Fruit fly (Drosophila melanogaster): ENCODE data around the gene tnc.

tnc gene

DNA sequence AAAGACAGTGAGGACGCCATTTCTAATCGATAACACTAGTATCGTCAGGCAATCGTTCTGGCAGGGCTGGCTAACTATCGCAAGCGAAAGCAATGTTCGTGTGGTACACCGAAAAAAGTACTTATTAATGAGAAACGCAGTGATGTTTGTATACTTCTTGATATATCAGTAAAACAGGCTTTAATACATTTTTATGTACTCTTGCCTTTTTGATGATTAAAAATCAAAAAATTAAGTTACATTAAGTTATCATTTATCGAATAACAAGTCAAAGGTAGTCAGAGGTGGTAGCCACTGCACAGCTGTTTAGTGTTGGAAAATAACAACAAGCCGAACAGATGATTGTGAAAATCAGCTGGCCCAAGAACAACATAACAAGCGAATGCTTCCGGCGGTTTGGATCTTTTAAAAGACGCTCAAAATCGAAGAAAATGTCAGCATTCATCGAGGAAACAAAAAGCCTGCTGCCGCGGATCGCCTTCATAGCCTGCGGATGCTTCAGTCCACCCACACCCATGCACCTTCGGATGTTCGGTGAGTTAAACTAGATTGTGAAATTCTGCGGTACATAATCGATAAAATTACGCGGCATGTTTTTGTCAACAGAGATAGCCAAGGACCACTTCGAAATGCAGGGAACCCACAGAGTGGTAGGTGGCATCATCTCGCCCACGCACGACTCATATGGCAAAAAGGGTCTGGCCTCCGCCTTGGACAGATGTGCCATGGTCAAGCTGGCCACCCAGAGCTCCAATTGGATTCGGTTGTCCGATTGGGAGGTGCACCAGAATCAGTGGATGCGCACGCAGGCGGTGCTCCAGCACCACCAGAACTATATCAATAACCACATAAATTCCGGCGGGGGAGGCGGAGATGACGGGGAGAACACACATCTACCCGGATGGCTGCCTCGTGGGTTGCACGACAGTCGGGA, 39.0 kb upstream of the tnc start, which contains the start of the genes ssh and Nmnat (continued):
- TF ChIP-seq CG3726 (GFP tag; IDR thresholded peaks at IDR 0.05) (no peak), Eip74EF (GFP tag; optimal IDR thresholded peaks at IDR 0.05) (no peak), vfl (GFP tag; optimal IDR thresholded peaks at IDR 0.05) (peak; percentile 44), CG13287 (GFP tag; IDR thresholded peaks at IDR 0.05; ENCODE audit: partially characterized antibody) (peak; percentile 93), Dll (GFP tag; IDR thresholded peaks at IDR 0.05; ENCODE audit: partially characterized antibody) (peak; percentile 95), sob (GFP tag; IDR thresholded peaks at IDR 0.05) (peak; percentile 65), CG17829 (tag; optimal IDR thresholded peaks at IDR 0.05) (peak; percentile 54), bbx (GFP tag; IDR thresholded peaks at IDR 0.05; ENCODE audit: partially characterized antibody) (peak; percentile 87), emc (GFP tag; optimal IDR thresholded peaks at IDR 0.05) (no peak), gt (GFP tag; IDR thresholded peaks at IDR 0.05) (no peak), esg (GFP tag; conservative IDR thresholded peaks at IDR 0.05) (no peak), Mad (GFP tag; optimal IDR thresholded peaks at IDR 0.05) (no peak), Side (GFP tag; optimal IDR thresholded peaks at IDR 0.05) (peak; percentile 37), luna (GFP tag; optimal IDR thresholded peaks at IDR 0.05) (peak; percentile 32), CG12659 (GFP tag; optimal IDR thresholded peaks at IDR 0.05) (peak; percentile 78), CG12155 (GFP tag; optimal IDR thresholded peaks at IDR 0.05) (peak; percentile 49), inv (GFP tag; IDR thresholded peaks at IDR 0.05; ENCODE audit: partially characterized antibody) (peak; percentile 91), CG32767 (GFP tag; IDR thresholded peaks at IDR 0.05) (no peak), CG17186 (GFP tag; optimal IDR thresholded peaks at IDR 0.05) (peak; percentile 56), prd (optimal IDR thresholded peaks at IDR 0.05) (no peak), prd (GFP tag; IDR thresholded peaks at IDR 0.05) (no peak), CG12744 (GFP tag; optimal IDR thresholded peaks at IDR 0.05) (peak; percentile 24), pzg (GFP tag; optimal IDR thresholded peaks at IDR 0.05) (peak; percentile 89), CG7928 (GFP tag; optimal IDR thresholded peaks at IDR 0.05) (peak; percentile 95), Ptx1 (GFP tag; IDR thresholded peaks at IDR 0.05) (no peak), lilli (GFP tag; optimal IDR thresholded peaks at IDR 0.05) (peak; percentile 57), bcd (GFP tag; optimal IDR thresholded peaks at IDR 0.05) (peak; percentile 19), HLH4C (GFP tag; IDR thresholded peaks at IDR 0.05; ENCODE audit: partially characterized antibody) (peak; percentile 91), CG31388 (GFP tag; optimal IDR thresholded peaks at IDR 0.05) (no peak), CG9932 (GFP tag; IDR thresholded peaks at IDR 0.05) (peak; percentile 66), run (tag; optimal IDR thresholded peaks at IDR 0.05) (no peak), vnd (GFP tag; IDR thresholded peaks at IDR 0.05; ENCODE audit: partially characterized antibody) (peak; percentile 91), ase (GFP tag; IDR thresholded peaks at IDR 0.05) (no peak), lola (GFP tag; optimal IDR thresholded peaks at IDR 0.05) (peak in 1 of 3 experiments; percentile 48), ftz-f1 (GFP tag; optimal IDR thresholded peaks at IDR 0.05) (no peak), CG14860 (GFP tag; IDR thresholded peaks at IDR 0.05; ENCODE audit: partially characterized antibody) (peak; percentile 83), Xrp1 (GFP tag; IDR thresholded peaks at IDR 0.05) (peak; percentile 45; the same call in 1 of the 2 replicates), toy (GFP tag; IDR thresholded peaks at IDR 0.05) (no peak), BEAF-32 (GFP tag; optimal IDR thresholded peaks at IDR 0.05) (peak; percentile 97), CG16813 (GFP tag; IDR thresholded peaks at IDR 0.05; ENCODE audit: partially characterized antibody) (peak; percentile 94), her (GFP tag; optimal IDR thresholded peaks at IDR 0.05) (peak; percentile 19), hbn (GFP tag; IDR thresholded peaks at IDR 0.05; ENCODE audit: partially characterized antibody) (peak; percentile 77), Camta (GFP tag; optimal IDR thresholded peaks at IDR 0.05) (peak; percentile 12), al (GFP tag; IDR thresholded peaks at IDR 0.05) (0 out of 2 replicates have a peak, but pooled peaks have one; percentile 36), stwl (tag; optimal IDR thresholded peaks at IDR 0.05) (peak; percentile 65), BtbVII (GFP tag; optimal IDR thresholded peaks at IDR 0.05) (no peak), dmrt11E (tag; optimal IDR thresholded peaks at IDR 0.05) (peak; percentile 40), B-H2 (GFP tag; optimal IDR thresholded peaks at IDR 0.05) (no peak)
